Fruit fly (Drosophila melanogaster) whole organism, adult: Measurements from ENCODE around the gene CG43078.

Source experiments
- CG12768 ChIP-seq: fragments of 200-800 bp; sonication (Bioruptor generic); optimal IDR thresholded peaks from 2 replicates; lab custom pipeline; 2017; ENCODE audit warnings: missing biosample characterization, missing genetic modification characterization, mild to moderate bottlenecking, moderate library complexity, missing genetic modification reagents
- CG1620 ChIP-seq: fragments of 200-800 bp; sonication (Bioruptor generic); optimal IDR thresholded peaks from 2 replicates; lab custom pipeline; 2016; ENCODE audit warnings: missing biosample characterization, missing genetic modification characterization
- CG7045 ChIP-seq: fragments of 200-800 bp; sonication (Bioruptor generic); optimal IDR thresholded peaks from 2 replicates; lab custom pipeline; 2017; ENCODE audit warnings: missing biosample characterization, mild to moderate bottlenecking, missing genetic modification characterization
- Crg-1 ChIP-seq: fragments of 200-800 bp; sonication (Bioruptor generic); optimal IDR thresholded peaks from 2 replicates; lab custom pipeline; 2016; ENCODE audit warnings: missing biosample characterization, missing genetic modification characterization
- Hr96 ChIP-seq: fragments of 200-800 bp; sonication (Bioruptor generic); optimal IDR thresholded peaks from 2 replicates; lab custom pipeline; 2016; ENCODE audit warnings: missing biosample characterization, missing genetic modification characterization
- Mnt ChIP-seq: fragments of 200-800 bp; sonication (Bioruptor generic); optimal IDR thresholded peaks from 2 replicates; lab custom pipeline; 2016; ENCODE audit warnings: missing biosample characterization, mild to moderate bottlenecking, missing genetic modification characterization
- cic ChIP-seq: fragments of 200-800 bp; sonication (Bioruptor generic); optimal IDR thresholded peaks from 2 replicates; lab custom pipeline; 2017; ENCODE audit warnings: missing biosample characterization, mild to moderate bottlenecking, missing genetic modification characterization, moderate library complexity
- kay ChIP-seq: fragments of 200-800 bp; sonication (Bioruptor generic); peaks from one replicate; lab custom pipeline; 2016; ENCODE audit warnings: missing biosample characterization, missing genetic modification characterization, borderline replicate concordance

DNA sequence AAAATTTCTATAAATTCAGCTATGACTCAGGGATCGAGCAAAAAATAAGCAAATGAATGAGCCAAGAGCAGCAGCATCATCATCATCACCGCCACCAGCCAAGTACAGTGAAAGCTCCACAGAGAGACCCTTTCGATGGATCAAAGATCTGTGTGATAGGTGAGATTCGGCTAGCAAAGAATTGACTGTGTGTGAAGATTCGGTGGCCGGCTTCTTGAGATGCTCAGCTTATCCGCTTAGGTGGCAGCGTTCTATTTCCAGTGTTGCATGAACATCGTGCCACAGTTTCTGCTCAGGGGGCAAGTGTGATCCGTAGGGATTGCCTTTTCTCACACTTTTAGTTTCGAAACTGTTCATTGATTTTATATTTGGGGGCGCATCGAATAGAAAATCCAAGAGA, 23.5 kb upstream of the CG43078 start:
- TF ChIP-seq cic (GFP tag; lab: Kevin White, UChicago) (no peak), Crg-1 (GFP tag; lab: Kevin White, UChicago) (no peak), Mnt (GFP tag; lab: Kevin White, UChicago) (no peak), CG7045 (GFP tag; lab: Kevin White, UChicago) (no peak), CG1620 (GFP tag; lab: Kevin White, UChicago) (no peak), kay (GFP tag; lab: Kevin White, UChicago) (no peak), Hr96 (GFP tag; lab: Kevin White, UChicago) (no peak), CG12768 (GFP tag; lab: Kevin White, UChicago) (no peak)
